Fruit fly (Drosophila melanogaster) whole organism, wandering third instar larva: ENCODE data around the gene D.

Experiments
- CG9705 ChIP-seq: fragments of 200-800 bp; sonication (Bioruptor generic); optimal IDR thresholded peaks from 2 replicates; lab custom pipeline; 2018; ENCODE audit warnings: missing biosample characterization, mild to moderate bottlenecking, missing genetic modification characterization
- Dfd ChIP-seq: fragments of >200 bp; optimal IDR thresholded peaks from 2 replicates; lab custom pipeline; 2017; ENCODE audit warnings: missing biosample characterization, missing genetic modification characterization
- GATAd ChIP-seq: sonication (Bioruptor generic); optimal IDR thresholded peaks from 2 replicates; lab custom pipeline; 2016; ENCODE audit warnings: missing biosample characterization, missing genetic modification characterization
- Hr78 ChIP-seq: fragments of >200 bp; optimal IDR thresholded peaks from 2 replicates; lab custom pipeline; 2017; ENCODE audit warnings: missing biosample characterization, missing genetic modification characterization
- Sp1 ChIP-seq: fragments of 200-800 bp; sonication (Bioruptor generic); optimal IDR thresholded peaks from 3 replicates; lab custom pipeline; 2019; ENCODE audit warnings: missing biosample characterization, mild to moderate bottlenecking, missing genetic modification characterization, moderate library complexity
- Vsx2 ChIP-seq: fragments of 200-300, 225-300 bp; sonication (Bioruptor generic); optimal IDR thresholded peaks from 2 replicates; lab custom pipeline; 2018; ENCODE audit warnings: missing biosample characterization, missing genetic modification characterization; ENCODE audit not compliant: partially characterized antibody
- br ChIP-seq: fragments of 200-800 bp; sonication (Bioruptor generic); optimal IDR thresholded peaks from 2 replicates; lab custom pipeline; 2016; ENCODE audit warnings: missing biosample characterization, missing genetic modification characterization
- ey ChIP-seq: fragments of 200-800 bp; sonication (Bioruptor generic); optimal IDR thresholded peaks from 2 replicates; lab custom pipeline; 2016; ENCODE audit warnings: missing biosample characterization, missing genetic modification characterization
- h ChIP-seq: fragments of 200-800 bp; sonication (Bioruptor generic); optimal IDR thresholded peaks from 3 replicates; lab custom pipeline; 2016; ENCODE audit warnings: missing biosample characterization, mild to moderate bottlenecking, missing genetic modification characterization
- lola ChIP-seq: fragments of >200 bp; optimal IDR thresholded peaks from 2 replicates; lab custom pipeline; 2017; ENCODE audit warnings: missing biosample characterization, missing genetic modification characterization
- pan ChIP-seq: fragments of >200 bp; optimal IDR thresholded peaks from 2 replicates; lab custom pipeline; 2017
- psq ChIP-seq: fragments of 200-800 bp; sonication (Bioruptor generic); optimal IDR thresholded peaks from 3 replicates; lab custom pipeline; 2017; ENCODE audit warnings: missing biosample characterization, mild to moderate bottlenecking, missing genetic modification characterization, moderate library complexity
- woc ChIP-seq: sonication (Bioruptor generic); optimal IDR thresholded peaks from 2 replicates; lab custom pipeline; 2016; ENCODE audit warnings: missing biosample characterization, mild to moderate bottlenecking, missing genetic modification characterization

DNA sequence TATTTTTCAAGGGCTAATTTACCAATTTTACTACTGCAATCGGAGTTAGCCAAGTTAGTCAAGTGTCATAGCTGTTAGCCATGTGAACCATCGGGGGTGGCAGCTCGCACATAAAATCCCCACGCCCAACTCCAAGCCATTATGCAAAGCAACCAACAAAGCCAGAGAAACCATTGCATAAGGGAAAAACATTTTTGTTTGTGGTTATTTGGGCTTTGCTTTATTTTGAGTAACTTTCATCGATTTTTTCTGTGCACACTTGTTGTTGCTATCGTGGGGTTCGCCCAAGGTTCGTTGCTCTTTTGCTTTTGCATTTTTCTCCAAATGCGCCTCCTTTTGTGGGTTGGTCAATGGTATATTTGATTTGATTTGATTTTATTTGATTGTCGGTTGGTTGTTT, 19.8 kb upstream of the D start:
- no peak for TF ChIP-seq Vsx2
- TF ChIP-seq ey (GFP tag; lab: Kevin White, UChicago) = no peak
- no peak for TF ChIP-seq psq
- TF ChIP-seq Dfd (GFP tag; lab: Kevin White, UChicago) = no peak
- no peak for TF ChIP-seq Sp1
- no peak for TF ChIP-seq br (GFP tag; lab: Kevin White, UChicago)
- TF ChIP-seq pan (lab: Kevin White, UChicago) = no peak
- no peak for TF ChIP-seq lola (GFP tag; lab: Kevin White, UChicago)
- no peak for TF ChIP-seq GATAd (GFP tag; lab: Kevin White, UChicago)
- no peak for TF ChIP-seq woc (GFP tag; lab: Kevin White, UChicago)
- no peak for TF ChIP-seq h (GFP tag; lab: Kevin White, UChicago)
- TF ChIP-seq CG9705 (GFP tag; lab: Kevin White, UChicago) = no peak
- no peak for TF ChIP-seq Hr78
